Fruit fly (Drosophila melanogaster) whole organism, embryonic: ENCODE measurements around the gene stg.

Experiments used
- Ada2b ChIP-seq: fragments of 200-800 bp; sonication (Bioruptor generic); IDR thresholded peaks from 2 replicates; pipeline ENCODE4 v1.3.6; 2022; ENCODE audit warnings: missing biosample characterization, missing genetic modification characterization
- B-H1 ChIP-seq: fragments of 200-800 bp; sonication (Bioruptor generic); IDR thresholded peaks from 3 replicates; pipeline ENCODE4 v1.3.6; 2022; ENCODE audit warnings: missing biosample characterization, missing genetic modification characterization
- CG10543 ChIP-seq: fragments of 200-800 bp; sonication (Bioruptor generic); optimal IDR thresholded peaks from 3 replicates; lab custom pipeline; 2017; ENCODE audit warnings: missing biosample characterization, mild to moderate bottlenecking, missing genetic modification characterization, moderate library complexity
- CG10654 ChIP-seq: fragments of 200-800 bp; sonication (Bioruptor generic); optimal IDR thresholded peaks from 2 replicates; lab custom pipeline; 2016; ENCODE audit warnings: missing biosample characterization, missing genetic modification characterization
- CG11398 ChIP-seq: fragments of 200-800 bp; sonication (Bioruptor generic); optimal IDR thresholded peaks from 2 replicates; lab custom pipeline; 2016; ENCODE audit warnings: missing biosample characterization, missing genetic modification characterization
- CG11696 ChIP-seq: fragments of 200-800 bp; sonication (Bioruptor generic); IDR thresholded peaks from 2 replicates; pipeline ENCODE4 v1.3.6; 2022; ENCODE audit warnings: missing biosample characterization, missing genetic modification characterization
- CG11723 ChIP-seq: fragments of 200-800 bp; sonication (Bioruptor generic); optimal IDR thresholded peaks from 2 replicates; lab custom pipeline; 2017; ENCODE audit warnings: missing biosample characterization, mild to moderate bottlenecking, missing genetic modification characterization
- CG12071 ChIP-seq: fragments of 200-800 bp; sonication (Bioruptor generic); optimal IDR thresholded peaks from 3 replicates; lab custom pipeline; 2018; ENCODE audit warnings: missing biosample characterization, mild to moderate bottlenecking, missing genetic modification characterization
- CG12659 ChIP-seq: fragments of 200-800 bp; sonication (Bioruptor generic); optimal IDR thresholded peaks from 3 replicates; lab custom pipeline; 2017; ENCODE audit warnings: mild to moderate bottlenecking, missing biosample characterization, missing genetic modification reagents, missing genetic modification characterization
- CG12769 ChIP-seq: fragments of 200-800 bp; sonication (Bioruptor generic); optimal IDR thresholded peaks from 2 replicates; lab custom pipeline; 2019; ENCODE audit warnings: missing biosample characterization, mild to moderate bottlenecking, missing genetic modification characterization, moderate library complexity
- CG14860 ChIP-seq: fragments of 200-800 bp; sonication (Bioruptor generic); IDR thresholded peaks from 3 replicates; pipeline ENCODE4 v1.3.6; 2022; ENCODE audit warnings: missing biosample characterization, missing genetic modification characterization; ENCODE audit not compliant: partially characterized antibody
- CG17385 ChIP-seq: fragments of 200-800 bp; sonication (Bioruptor generic); optimal IDR thresholded peaks from 3 replicates; lab custom pipeline; 2018; ENCODE audit warnings: missing biosample characterization, mild to moderate bottlenecking, missing genetic modification characterization
- CG17568 ChIP-seq: fragments of 200-800 bp; sonication (Bioruptor generic); optimal IDR thresholded peaks from 2 replicates; lab custom pipeline; 2018; ENCODE audit warnings: missing biosample characterization, mild to moderate bottlenecking, missing genetic modification characterization, moderate library complexity
- CG18262 ChIP-seq: fragments of 200-800 bp; optimal IDR thresholded peaks from 3 replicates; lab custom pipeline; 2019; ENCODE audit warnings: missing biosample characterization, mild to moderate bottlenecking, missing genetic modification characterization, moderate library complexity
- CG32767 ChIP-seq: fragments of 200-800 bp; sonication (Bioruptor generic); IDR thresholded peaks from 2 replicates; pipeline ENCODE4 v1.3.6; 2022; ENCODE audit warnings: missing biosample characterization, missing genetic modification characterization
- CG3281 ChIP-seq: fragments of 200-800 bp; sonication (Bioruptor generic); optimal IDR thresholded peaks from 3 replicates; lab custom pipeline; 2017; ENCODE audit warnings: missing biosample characterization, mild to moderate bottlenecking, missing genetic modification characterization
- CG5180 ChIP-seq: fragments of 200-800 bp; sonication (Bioruptor generic); optimal IDR thresholded peaks from 3 replicates; lab custom pipeline; 2017; ENCODE audit warnings: missing biosample characterization, missing genetic modification characterization, mild to moderate bottlenecking, moderate library complexity, missing genetic modification reagents
- CG6689 ChIP-seq: fragments of 200-800 bp; sonication (Bioruptor generic); IDR thresholded peaks from 2 replicates; pipeline ENCODE4 v1.3.6; 2022; ENCODE audit warnings: missing biosample characterization, missing genetic modification characterization
- CG7963 ChIP-seq: fragments of 200-800 bp; sonication (Bioruptor generic); IDR thresholded peaks from 3 replicates; pipeline ENCODE4 v1.3.6; 2022; ENCODE audit warnings: missing biosample characterization, missing genetic modification characterization; ENCODE audit not compliant: partially characterized antibody
- CG9727 ChIP-seq: fragments of 200-800 bp; sonication (Bioruptor generic); optimal IDR thresholded peaks from 3 replicates; lab custom pipeline; 2017; ENCODE audit warnings: missing biosample characterization, mild to moderate bottlenecking, missing genetic modification characterization
- E2f1 ChIP-seq: fragments of 200-800 bp; sonication (Bioruptor generic); IDR thresholded peaks from 2 replicates; pipeline ENCODE4 v1.3.6; 2022; ENCODE audit warnings: missing biosample characterization, missing genetic modification characterization
- Ets97D ChIP-seq: fragments of 200-800 bp; sonication (Bioruptor generic); optimal IDR thresholded peaks from 3 replicates; lab custom pipeline; 2016; ENCODE audit warnings: missing biosample characterization, missing genetic modification characterization
- GATAe ChIP-seq: fragments of 200-800 bp; sonication (Bioruptor generic); conservative IDR thresholded peaks from 2 replicates; pipeline ENCODE4 v1.3.6; 2022; ENCODE audit warnings: missing biosample characterization, missing genetic modification characterization
- Gug ChIP-seq: fragments of 200-800 bp; sonication (Bioruptor generic); IDR thresholded peaks from 4 replicates; pipeline ENCODE4 v1.3.6; 2022; ENCODE audit warnings: missing biosample characterization, missing genetic modification characterization
- Hr78 ChIP-seq, 2 experiments: fragments of 200-800 bp in 1 of 2; fragments of >200 bp in 1 of 2; sonication (Bioruptor generic) in 1 of 2; optimal IDR thresholded peaks; 2 replicates each; lab custom pipeline; 2017 to 2019; ENCODE audit warnings: missing biosample characterization in 2 of 2, missing genetic modification characterization in 2 of 2, mild to moderate bottlenecking in 1 of 2, moderate library complexity in 1 of 2
- Lpt ChIP-seq: fragments of >200 bp; optimal IDR thresholded peaks from 2 replicates; lab custom pipeline; 2018; ENCODE audit warnings: missing biosample characterization, missing genetic modification characterization
- Max ChIP-seq: fragments of 200-800 bp; sonication (Bioruptor generic); optimal IDR thresholded peaks from 2 replicates; lab custom pipeline; 2016; ENCODE audit warnings: missing biosample characterization, mild to moderate bottlenecking, missing genetic modification characterization
- Side ChIP-seq: fragments of 200-800 bp; sonication (Bioruptor generic); optimal IDR thresholded peaks from 2 replicates; lab custom pipeline; 2016; ENCODE audit warnings: missing biosample characterization, missing genetic modification characterization
- Sry-β ChIP-seq: fragments of 200-800 bp; sonication (Bioruptor generic); optimal IDR thresholded peaks from 2 replicates; lab custom pipeline; 2018; ENCODE audit warnings: missing biosample characterization, mild to moderate bottlenecking, missing genetic modification characterization, moderate library complexity
- Sry-δ ChIP-seq: fragments of 200-800 bp; sonication (Bioruptor generic); optimal IDR thresholded peaks from 2 replicates; lab custom pipeline; 2016; ENCODE audit warnings: missing biosample characterization, missing genetic modification characterization
- Taf1 ChIP-seq: fragments of 200-800 bp; sonication (Bioruptor generic); IDR thresholded peaks from 2 replicates; pipeline ENCODE4 v1.3.6; 2022; ENCODE audit warnings: missing biosample characterization, missing genetic modification characterization
- Trl ChIP-seq, 3 experiments: fragments of >200 bp in 2 of 3; fragments of 200-800 bp in 1 of 3; sonication (Bioruptor generic) in 1 of 3; optimal IDR thresholded peaks; 2 replicates in 1 of 3; 3 replicates in 2 of 3; lab custom pipeline; 2016 to 2017; ENCODE audit warnings: missing biosample characterization in 1 of 3, missing genetic modification characterization in 1 of 3
- Xbp1 ChIP-seq: fragments of 200-800 bp; sonication (Bioruptor generic); optimal IDR thresholded peaks from 3 replicates; lab custom pipeline; 2016; ENCODE audit warnings: missing biosample characterization, mild to moderate bottlenecking, missing genetic modification characterization
- Xrp1 ChIP-seq: fragments of 200-800 bp; sonication (Bioruptor generic); IDR thresholded peaks from 2 replicates; pipeline ENCODE4 v1.3.6; 2022; ENCODE audit warnings: missing biosample characterization, missing genetic modification characterization
- al ChIP-seq: fragments of 200-800 bp; sonication (Bioruptor generic); IDR thresholded peaks from 2 replicates; pipeline ENCODE4 v1.3.6; 2022; ENCODE audit warnings: missing biosample characterization, missing genetic modification characterization
- ase ChIP-seq: fragments of 200-800 bp; sonication (Bioruptor generic); IDR thresholded peaks from 3 replicates; pipeline ENCODE4 v1.3.6; 2022; ENCODE audit warnings: missing biosample characterization, missing genetic modification characterization
- bbx ChIP-seq: fragments of 200-800 bp; sonication (Bioruptor generic); IDR thresholded peaks from 2 replicates; pipeline ENCODE4 v1.3.6; 2022; ENCODE audit warnings: missing biosample characterization, missing genetic modification characterization; ENCODE audit not compliant: partially characterized antibody
- corto ChIP-seq: fragments of 200-800 bp; sonication (Bioruptor generic); optimal IDR thresholded peaks from 2 replicates; lab custom pipeline; 2016; ENCODE audit warnings: missing biosample characterization, mild to moderate bottlenecking, missing genetic modification characterization, moderate library complexity
- dysf ChIP-seq: fragments of 200-800 bp; sonication (Bioruptor generic); IDR thresholded peaks from 3 replicates; pipeline ENCODE4 v1.3.6; 2022; ENCODE audit warnings: missing biosample characterization, missing genetic modification characterization
- fru ChIP-seq: fragments of >200 bp; optimal IDR thresholded peaks from 2 replicates; lab custom pipeline; 2017
- odd ChIP-seq: fragments of 200-800 bp; sonication (Bioruptor generic); optimal IDR thresholded peaks from 2 replicates; lab custom pipeline; 2017; ENCODE audit warnings: missing biosample characterization, mild to moderate bottlenecking, missing genetic modification characterization
- pfk ChIP-seq: fragments of 200-800 bp; sonication (Bioruptor generic); optimal IDR thresholded peaks from 2 replicates; lab custom pipeline; 2018; ENCODE audit warnings: missing biosample characterization, mild to moderate bottlenecking, missing genetic modification characterization, moderate library complexity
- pita ChIP-seq: fragments of 200-800 bp; sonication (Bioruptor generic); optimal IDR thresholded peaks from 2 replicates; lab custom pipeline; 2017; ENCODE audit warnings: missing biosample characterization, mild to moderate bottlenecking, missing genetic modification characterization
- prd ChIP-seq, 3 experiments: fragments of >200 bp in 2 of 3; fragments of 200-800 bp in 1 of 3; sonication (Bioruptor generic) in 1 of 3; optimal IDR thresholded peaks in 2 of 3; IDR thresholded peaks in 1 of 3; 2 replicates in 2 of 3; 3 replicates in 1 of 3; pipeline versions ENCODE4 v1.3.6 to Lab custom; 2017 to 2022; ENCODE audit warnings: missing biosample characterization in 1 of 3, missing genetic modification characterization in 1 of 3
- pros ChIP-seq: fragments of 200-800 bp; sonication (Bioruptor generic); optimal IDR thresholded peaks from 3 replicates; lab custom pipeline; 2019; ENCODE audit warnings: missing biosample characterization, mild to moderate bottlenecking, missing genetic modification characterization, moderate library complexity
- repo ChIP-seq: fragments of 200-800 bp; sonication (Bioruptor generic); optimal IDR thresholded peaks from 2 replicates; lab custom pipeline; 2016; ENCODE audit warnings: missing biosample characterization, missing genetic modification characterization
- seq ChIP-seq: fragments of 200-800 bp; sonication (Bioruptor generic); IDR thresholded peaks from 2 replicates; pipeline ENCODE4 v1.3.6; 2022; ENCODE audit warnings: missing biosample characterization, missing genetic modification characterization
- sima ChIP-seq: fragments of 200-800 bp; sonication (Bioruptor generic); optimal IDR thresholded peaks from 2 replicates; lab custom pipeline; 2016; ENCODE audit warnings: missing biosample characterization, missing genetic modification characterization
- slou ChIP-seq: fragments of 200-800 bp; sonication (Bioruptor generic); optimal IDR thresholded peaks from 3 replicates; lab custom pipeline; 2016; ENCODE audit warnings: missing biosample characterization, missing genetic modification characterization
- wek ChIP-seq: fragments of 200-800 bp; sonication (Bioruptor generic); optimal IDR thresholded peaks from 3 replicates; lab custom pipeline; 2018; ENCODE audit warnings: missing biosample characterization, mild to moderate bottlenecking, missing genetic modification characterization, moderate library complexity

Gene stg

dm6 chr3R:29274590-29274989, 19.0 kb upstream of the stg start (continued):
- TF ChIP-seq CG11398 (GFP tag; lab: Kevin White, UChicago) (no peak), CG6689 (GFP tag; lab: Robert Waterston, UW) (peak; percentile 64), prd (optimal IDR thresholded peaks at IDR 0.05; lab: Kevin White, UChicago) (no peak), prd (GFP tag; IDR thresholded peaks at IDR 0.05; lab: Robert Waterston, UW) (peak; percentile 74), fru (lab: Kevin White, UChicago) (no peak), dysf (GFP tag; lab: Robert Waterston, UW) (peak; percentile 70), sima (GFP tag; lab: Kevin White, UChicago) (no peak), E2f1 (GFP tag; lab: Robert Waterston, UW) (peak; percentile 55), Side (GFP tag; lab: Kevin White, UChicago) (peak; percentile 26), al (no peak), wek (no peak), CG9727 (GFP tag; lab: Kevin White, UChicago) (peak; percentile 71), CG17568 (GFP tag; lab: Kevin White, UChicago) (peak; percentile 60), Taf1 (GFP tag; lab: Robert Waterston, UW) (no peak), CG10543 (no peak), CG12659 (GFP tag; lab: Kevin White, UChicago) (peak; percentile 36), Sry-β (GFP tag; lab: Kevin White, UChicago) (peak; percentile 17), Gug (GFP tag; lab: Robert Waterston, UW) (no peak), Hr78 (GFP tag; optimal IDR thresholded peaks at IDR 0.05; lab: Kevin White, UChicago) (peak in 1 of 2 experiments; percentile 19), slou (no peak), Ets97D (GFP tag; lab: Kevin White, UChicago) (peak; percentile 27), CG3281 (GFP tag; lab: Kevin White, UChicago) (peak; percentile 12), Xbp1 (GFP tag; lab: Kevin White, UChicago) (peak; percentile 66), CG18262 (tag; lab: Kevin White, UChicago) (peak; percentile 84), bbx (GFP tag; lab: Robert Waterston, UW) (no peak), pita (GFP tag; lab: Kevin White, UChicago) (no peak), CG11723 (peak; percentile 41), CG10654 (GFP tag; lab: Kevin White, UChicago) (peak; percentile 43), seq (GFP tag; lab: Robert Waterston, UW) (0 out of 2 replicates have a peak, but pooled peaks have one; percentile 17), Ada2b (peak; percentile 41; the same call in 1 of the 2 replicates), Max (GFP tag; lab: Kevin White, UChicago) (peak; percentile 10), CG5180 (GFP tag; lab: Kevin White, UChicago) (peak; percentile 9), odd (peak; percentile 48), CG11696 (GFP tag; lab: Robert Waterston, UW) (no peak), CG12071 (peak; percentile 36), Sry-δ (peak; percentile 4), CG7963 (GFP tag; lab: Robert Waterston, UW) (no peak), CG32767 (GFP tag; lab: Robert Waterston, UW) (no peak), corto (GFP tag; lab: Kevin White, UChicago) (no peak), Trl (optimal IDR thresholded peaks at IDR 0.05; lab: Kevin White, UChicago) (no peak), Trl (GFP tag; optimal IDR thresholded peaks at IDR 0.05; lab: Kevin White, UChicago) (peak; percentile 14), pros (no peak), Xrp1 (GFP tag; lab: Robert Waterston, UW) (peak; percentile 80), GATAe (GFP tag; lab: Robert Waterston, UW) (no peak), ase (GFP tag; lab: Robert Waterston, UW) (peak; percentile 31; the same call in 1 of the 3 replicates), Lpt (GFP tag; lab: Kevin White, UChicago) (no peak), CG12769 (tag; lab: Kevin White, UChicago) (peak; percentile 23), pfk (GFP tag; lab: Kevin White, UChicago) (no peak), repo (GFP tag; lab: Kevin White, UChicago) (no peak), CG17385 (GFP tag; lab: Kevin White, UChicago) (peak; percentile 60), B-H1 (GFP tag; lab: Robert Waterston, UW) (0 out of 3 replicates have a peak, but pooled peaks have one; percentile 31), CG14860 (GFP tag; lab: Robert Waterston, UW) (no peak)
